Worm (Caenorhabditis elegans) whole organism, mixed stage, embryonic: Measurements from ENCODE around the gene F53E4.1.

Experiments used
- ceh-39 ChIP-seq: fragments of 150-350 bp; optimal IDR thresholded peaks from 2 replicates; lab custom pipeline; 2014; ENCODE audit warnings: missing biosample characterization, missing genetic modification characterization
- ces-1 ChIP-seq: fragments of 150-350 bp; optimal IDR thresholded peaks from 2 replicates; lab custom pipeline; 2014; ENCODE audit warnings: missing biosample characterization, missing genetic modification reagents, missing genetic modification characterization

ce11 chrV:15666718-15667117 is 1.4 kb downstream of the F53E4.1 start:
- TF ChIP-seq ceh-39 (no peak), ces-1 (no peak)
